Fruit fly (Drosophila melanogaster) whole organism, prepupa: ENCODE measurements around the gene CG33271.
A peak's percentile ranks its signal among the peaks of the same experiment; 100 is the strongest.

Experiments
- CG10669 ChIP-seq: fragments of 200-800 bp; sonication (Bioruptor generic); optimal IDR thresholded peaks from 3 replicates; lab custom pipeline; 2018; ENCODE audit warnings: missing biosample characterization, mild to moderate bottlenecking, missing genetic modification characterization, moderate library complexity
- CG11762 ChIP-seq: fragments of 200-800 bp; sonication (Bioruptor generic); optimal IDR thresholded peaks from 3 replicates; lab custom pipeline; 2016; ENCODE audit warnings: missing biosample characterization, missing genetic modification characterization; ENCODE audit not compliant: insufficient read depth
- CG15336 ChIP-seq: fragments of 200-800 bp; sonication (Bioruptor generic); IDR thresholded peaks from 2 replicates; pipeline ENCODE4 v1.3.6; 2022; ENCODE audit warnings: missing biosample characterization, missing genetic modification characterization
- CG1621 ChIP-seq: fragments of 200-800 bp; sonication (Bioruptor generic); optimal IDR thresholded peaks from 3 replicates; lab custom pipeline; 2018; ENCODE audit warnings: missing biosample characterization, mild to moderate bottlenecking, missing genetic modification characterization
- CG16779 ChIP-seq: fragments of 200-800 bp; sonication (Bioruptor generic); optimal IDR thresholded peaks from 3 replicates; lab custom pipeline; 2017; ENCODE audit warnings: missing biosample characterization, mild to moderate bottlenecking, missing genetic modification characterization
- CG31627 ChIP-seq: fragments of 200-800 bp; sonication (Bioruptor generic); optimal IDR thresholded peaks from 3 replicates; lab custom pipeline; 2016; ENCODE audit warnings: missing biosample characterization, missing genetic modification characterization
- CG32006 ChIP-seq: fragments of 200-800 bp; sonication (Bioruptor generic); optimal IDR thresholded peaks from 3 replicates; lab custom pipeline; 2017; ENCODE audit warnings: missing biosample characterization, mild to moderate bottlenecking, missing genetic modification characterization
- CG4318 ChIP-seq: fragments of 200-800 bp; sonication (Bioruptor generic); optimal IDR thresholded peaks from 3 replicates; lab custom pipeline; 2017; ENCODE audit warnings: missing biosample characterization, mild to moderate bottlenecking, missing genetic modification characterization
- CG6163 ChIP-seq: fragments of 200-800 bp; sonication (Bioruptor generic); IDR thresholded peaks from 3 replicates; pipeline ENCODE4 v1.3.6; 2022; ENCODE audit warnings: missing biosample characterization, missing genetic modification characterization
- CG6276 ChIP-seq: fragments of 200-800 bp; sonication (Bioruptor generic); optimal IDR thresholded peaks from 2 replicates; lab custom pipeline; 2017; ENCODE audit warnings: missing biosample characterization, mild to moderate bottlenecking, missing genetic modification characterization
- CG6792 ChIP-seq: fragments of 200-800 bp; sonication (Bioruptor generic); optimal IDR thresholded peaks from 3 replicates; lab custom pipeline; 2016; ENCODE audit warnings: missing biosample characterization, missing genetic modification characterization
- CG7368 ChIP-seq: fragments of 200-800 bp; sonication (Bioruptor generic); optimal IDR thresholded peaks from 3 replicates; lab custom pipeline; 2016; ENCODE audit warnings: missing biosample characterization, missing genetic modification characterization
- CG8119 ChIP-seq: fragments of 200-800 bp; sonication (Bioruptor generic); IDR thresholded peaks from 3 replicates; pipeline ENCODE4 v1.3.6; 2022; ENCODE audit warnings: missing biosample characterization, missing genetic modification characterization
- CG8319 ChIP-seq: fragments of 200-800 bp; sonication (Bioruptor generic); optimal IDR thresholded peaks from 3 replicates; lab custom pipeline; 2016; ENCODE audit warnings: missing biosample characterization, missing genetic modification characterization
- CG8632 ChIP-seq: fragments of 200-800 bp; sonication (Bioruptor generic); optimal IDR thresholded peaks from 3 replicates; lab custom pipeline; 2016; ENCODE audit warnings: missing biosample characterization, missing genetic modification characterization
- CG9139 ChIP-seq: fragments of 200-800 bp; sonication (Bioruptor generic); optimal IDR thresholded peaks from 3 replicates; lab custom pipeline; 2017; ENCODE audit warnings: missing biosample characterization, mild to moderate bottlenecking, missing genetic modification characterization
- Eip78C ChIP-seq: fragments of 200-800 bp; sonication (Bioruptor generic); peaks from one replicate; lab custom pipeline; 2016; ENCODE audit warnings: missing biosample characterization, missing genetic modification characterization
- Eip93F ChIP-seq: fragments of 200-800 bp; sonication (Bioruptor generic); optimal IDR thresholded peaks from 2 replicates; lab custom pipeline; 2016; ENCODE audit warnings: missing biosample characterization, mild to moderate bottlenecking, missing genetic modification characterization
- Ets21C ChIP-seq: fragments of 200-800 bp; sonication (Bioruptor generic); optimal IDR thresholded peaks from 3 replicates; lab custom pipeline; 2016; ENCODE audit warnings: missing biosample characterization, missing genetic modification characterization
- Ets96B ChIP-seq: fragments of 200-800 bp; optimal IDR thresholded peaks from 2 replicates; lab custom pipeline; 2019; ENCODE audit warnings: missing biosample characterization, mild to moderate bottlenecking, missing genetic modification characterization, moderate library complexity
- Gug ChIP-seq: fragments of 200-800 bp; sonication (Bioruptor generic); IDR thresholded peaks from 2 replicates; pipeline ENCODE4 v1.3.6; 2022; ENCODE audit warnings: missing biosample characterization, missing genetic modification characterization
- Hr39 ChIP-seq: fragments of 200-800 bp; sonication (Bioruptor generic); optimal IDR thresholded peaks from 2 replicates; lab custom pipeline; 2016; ENCODE audit warnings: missing biosample characterization, missing genetic modification characterization
- Hr4 ChIP-seq: fragments of 200-800 bp; sonication (Bioruptor generic); optimal IDR thresholded peaks from 3 replicates; lab custom pipeline; 2016; ENCODE audit warnings: missing biosample characterization, missing genetic modification characterization
- Lpt ChIP-seq: fragments of 200-800 bp; sonication (Bioruptor generic); optimal IDR thresholded peaks from 3 replicates; lab custom pipeline; 2016; ENCODE audit warnings: missing biosample characterization, missing genetic modification characterization
- OdsH ChIP-seq: fragments of 200-800 bp; sonication (Bioruptor generic); optimal IDR thresholded peaks from 3 replicates; lab custom pipeline; 2016; ENCODE audit warnings: missing biosample characterization, missing genetic modification characterization
- Smox ChIP-seq: fragments of 200-800 bp; sonication (Bioruptor generic); optimal IDR thresholded peaks from 3 replicates; lab custom pipeline; 2016; ENCODE audit warnings: missing biosample characterization, missing genetic modification characterization
- Sox102F ChIP-seq: fragments of 200-800 bp; sonication (Bioruptor generic); optimal IDR thresholded peaks from 2 replicates; lab custom pipeline; 2016; ENCODE audit warnings: missing biosample characterization, mild to moderate bottlenecking, missing genetic modification characterization
- Sox14 ChIP-seq: fragments of 200-800 bp; sonication (Bioruptor generic); optimal IDR thresholded peaks from 3 replicates; lab custom pipeline; 2016; ENCODE audit warnings: missing biosample characterization, missing genetic modification characterization
- Sox15 ChIP-seq: fragments of 200-800 bp; sonication (Bioruptor generic); optimal IDR thresholded peaks from 3 replicates; lab custom pipeline; 2016; ENCODE audit warnings: missing biosample characterization, missing genetic modification characterization
- achi ChIP-seq: fragments of 200-800 bp; sonication (Bioruptor generic); optimal IDR thresholded peaks from 3 replicates; lab custom pipeline; 2016; ENCODE audit warnings: missing biosample characterization, missing genetic modification characterization
- acj6 ChIP-seq: fragments of 200-800 bp; sonication (Bioruptor generic); optimal IDR thresholded peaks from 3 replicates; lab custom pipeline; 2016; ENCODE audit warnings: missing biosample characterization, missing genetic modification characterization
- cyc ChIP-seq: fragments of 200-800 bp; sonication (Bioruptor generic); optimal IDR thresholded peaks from 3 replicates; lab custom pipeline; 2016; ENCODE audit warnings: missing biosample characterization, missing genetic modification characterization
- dac ChIP-seq: fragments of 200-800 bp; sonication (Bioruptor generic); optimal IDR thresholded peaks from 2 replicates; lab custom pipeline; 2017; ENCODE audit warnings: missing biosample characterization, mild to moderate bottlenecking, missing genetic modification characterization
- dsx ChIP-seq: fragments of 200-800 bp; optimal IDR thresholded peaks from 3 replicates; lab custom pipeline; 2019; ENCODE audit warnings: missing biosample characterization, mild to moderate bottlenecking, missing genetic modification characterization, moderate library complexity; ENCODE audit not compliant: poor library complexity, severe bottlenecking
- esn ChIP-seq: fragments of 200-800 bp; sonication (Bioruptor generic); optimal IDR thresholded peaks from 2 replicates; lab custom pipeline; 2016; ENCODE audit warnings: missing biosample characterization, mild to moderate bottlenecking, missing genetic modification characterization, moderate library complexity
- fd59A ChIP-seq: fragments of 200-800 bp; sonication (Bioruptor generic); optimal IDR thresholded peaks from 2 replicates; lab custom pipeline; 2017; ENCODE audit warnings: missing biosample characterization, mild to moderate bottlenecking, missing genetic modification characterization, missing genetic modification reagents
- fd85E ChIP-seq: fragments of 200-800 bp; sonication (Bioruptor generic); optimal IDR thresholded peaks from 3 replicates; lab custom pipeline; 2016; ENCODE audit warnings: missing biosample characterization, missing genetic modification characterization
- fkh ChIP-seq: fragments of 200-800 bp; sonication (Bioruptor generic); optimal IDR thresholded peaks from 3 replicates; lab custom pipeline; 2017; ENCODE audit warnings: missing biosample characterization, mild to moderate bottlenecking, missing genetic modification characterization, moderate library complexity
- lz ChIP-seq: fragments of 200-800 bp; sonication (Bioruptor generic); optimal IDR thresholded peaks from 3 replicates; lab custom pipeline; 2016; ENCODE audit warnings: missing biosample characterization, missing genetic modification characterization
- net ChIP-seq: fragments of 200-800 bp; sonication (Bioruptor generic); optimal IDR thresholded peaks from 3 replicates; lab custom pipeline; 2016; ENCODE audit warnings: missing biosample characterization, missing genetic modification characterization
- pdm3 ChIP-seq: fragments of 200-800 bp; sonication (Bioruptor generic); optimal IDR thresholded peaks from 3 replicates; lab custom pipeline; 2016; ENCODE audit warnings: missing biosample characterization, missing genetic modification characterization
- spab ChIP-seq: fragments of 200-800 bp; sonication (Bioruptor generic); optimal IDR thresholded peaks from 2 replicates; lab custom pipeline; 2017; ENCODE audit warnings: missing biosample characterization, mild to moderate bottlenecking, missing genetic modification characterization, missing genetic modification reagents
- ss ChIP-seq, 2 experiments: fragments of 200-800 bp; sonication (Bioruptor generic); optimal IDR thresholded peaks; 2 replicates in 1 of 2; 3 replicates in 1 of 2; lab custom pipeline; 2017 to 2018; ENCODE audit warnings: mild to moderate bottlenecking in 2 of 2, missing biosample characterization in 2 of 2, missing genetic modification characterization in 2 of 2, moderate library complexity in 1 of 2
- svp ChIP-seq: fragments of 200-800 bp; sonication (Bioruptor generic); peaks from one replicate; lab custom pipeline; 2016; ENCODE audit warnings: missing biosample characterization, missing genetic modification characterization
- topi ChIP-seq: fragments of 200-800 bp; sonication (Bioruptor generic); optimal IDR thresholded peaks from 3 replicates; lab custom pipeline; 2016; ENCODE audit warnings: missing biosample characterization, missing genetic modification characterization
- vri ChIP-seq: fragments of 200-800 bp; sonication (Bioruptor generic); optimal IDR thresholded peaks from 3 replicates; lab custom pipeline; 2016; ENCODE audit warnings: missing biosample characterization, mild to moderate bottlenecking, missing genetic modification characterization

CG33271 gene

DNA sequence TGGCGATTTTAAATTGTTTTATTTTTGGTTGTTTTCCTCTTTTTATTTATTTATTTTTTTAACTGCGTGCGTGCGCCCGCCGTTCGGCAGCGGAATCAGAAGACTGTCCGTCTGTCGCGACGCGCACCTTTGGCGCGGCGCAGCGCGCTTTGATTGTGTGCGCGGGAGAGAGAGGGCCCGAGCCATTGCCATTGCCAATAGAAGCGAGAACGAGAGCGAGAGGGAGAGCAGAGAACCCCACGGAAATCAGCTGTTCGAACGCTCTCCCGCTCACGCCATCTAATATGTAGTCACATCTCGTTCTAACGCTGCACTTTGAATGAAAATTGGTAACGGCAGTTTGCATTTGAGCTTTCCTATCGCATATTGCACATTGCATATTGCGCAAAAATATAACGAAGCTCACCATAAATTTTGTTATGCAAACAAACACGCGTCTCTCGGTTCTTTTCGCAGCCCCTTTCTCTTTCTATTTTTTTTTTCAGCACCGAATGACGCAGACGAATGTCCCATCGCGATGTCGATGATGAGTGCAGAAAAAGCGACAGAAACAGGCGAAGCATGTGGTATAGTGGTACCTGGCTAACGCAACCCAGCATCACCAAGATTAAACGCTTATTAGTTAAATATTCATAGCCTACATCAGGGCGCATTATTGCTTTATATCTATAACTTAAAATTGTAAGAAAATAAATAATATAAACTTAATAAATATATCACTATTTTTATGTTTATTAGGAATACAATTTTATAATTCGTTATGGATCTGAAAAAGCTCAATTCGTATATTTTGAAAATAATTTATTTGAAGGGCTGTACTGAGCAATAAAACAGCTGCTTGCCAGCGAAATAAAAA, 42.7 kb downstream of the CG33271 start (continued):
- TF ChIP-seq CG16779 (tag; lab: Kevin White, UChicago) (no peak), fkh (GFP tag; lab: Kevin White, UChicago) (peak; percentile 18), dsx (no peak), cyc (GFP tag; lab: Kevin White, UChicago) (no peak), svp (GFP tag; lab: Kevin White, UChicago) (peak; percentile 20), CG6792 (GFP tag; lab: Kevin White, UChicago) (no peak)

DNA sequence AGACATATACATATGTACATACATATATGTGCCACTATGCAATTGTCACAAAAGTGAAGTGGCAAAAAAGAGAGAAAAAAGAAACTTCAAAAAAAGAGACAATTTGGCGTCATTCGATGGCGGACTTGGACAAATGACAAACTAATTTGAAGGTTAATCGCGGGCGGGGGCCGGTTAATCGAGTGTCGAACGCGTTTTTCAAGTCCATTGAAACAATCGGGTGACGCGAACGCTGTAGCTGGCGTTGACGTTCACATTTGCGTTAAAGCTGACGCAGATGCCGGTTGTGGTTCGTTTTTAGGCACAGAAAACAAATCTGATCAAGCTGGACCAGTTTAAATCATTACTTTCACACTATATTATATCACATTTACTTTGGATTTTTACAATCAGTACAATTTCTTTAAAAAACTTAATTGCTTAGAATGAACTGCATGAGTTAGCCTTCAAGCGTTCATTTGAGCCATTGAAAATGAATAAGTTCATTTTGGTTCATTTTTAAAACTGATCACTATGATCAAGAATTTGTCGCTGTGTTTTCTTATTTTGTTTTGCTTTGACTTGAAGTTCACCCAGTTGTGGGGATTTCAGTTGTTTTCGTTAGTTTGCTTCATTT, 43.5 kb downstream of the CG33271 start:
- TF ChIP-seq CG1621 (no peak), Eip78C (peak; percentile 79), vri (GFP tag; lab: Kevin White, UChicago) (no peak), net (peak; percentile 19), CG4318 (GFP tag; lab: Kevin White, UChicago) (peak; percentile 10), spab (no peak), Sox15 (no peak), fd59A (no peak), CG15336 (GFP tag; lab: Robert Waterston, UW) (peak; percentile 35; the same call in 1 of the 2 replicates), Sox14 (GFP tag; lab: Kevin White, UChicago) (peak; percentile 47), OdsH (GFP tag; lab: Kevin White, UChicago) (peak; percentile 42), dsx (no peak), Hr39 (GFP tag; lab: Kevin White, UChicago) (peak; percentile 71), Hr4 (GFP tag; lab: Kevin White, UChicago) (peak; percentile 56), Ets96B (no peak), esn (peak; percentile 73), CG8632 (GFP tag; lab: Kevin White, UChicago) (peak; percentile 54), CG11762 (GFP tag; lab: Kevin White, UChicago) (peak; percentile 26), acj6 (GFP tag; lab: Kevin White, UChicago) (peak; percentile 46), cyc (GFP tag; lab: Kevin White, UChicago) (peak; percentile 25), topi (GFP tag; lab: Kevin White, UChicago) (peak; percentile 65), CG31627 (GFP tag; lab: Kevin White, UChicago) (peak; percentile 68), Sox102F (GFP tag; lab: Kevin White, UChicago) (peak; percentile 55), pdm3 (GFP tag; lab: Kevin White, UChicago) (peak; percentile 69), CG6276 (GFP tag; lab: Kevin White, UChicago) (no peak), ss (GFP tag; optimal IDR thresholded peaks at IDR 0.05; lab: Kevin White, UChicago) (no peak), CG8319 (peak; percentile 4), CG8119 (GFP tag; lab: Robert Waterston, UW) (peak; percentile 37; the same call in 2 of the 3 replicates), CG6163 (GFP tag; lab: Robert Waterston, UW) (no peak), CG16779 (tag; lab: Kevin White, UChicago) (no peak), dac (GFP tag; lab: Kevin White, UChicago) (peak; percentile 19), CG7368 (GFP tag; lab: Kevin White, UChicago) (no peak), CG10669 (GFP tag; lab: Kevin White, UChicago) (no peak), achi (GFP tag; lab: Kevin White, UChicago) (peak; percentile 43), fkh (GFP tag; lab: Kevin White, UChicago) (no peak), Smox (peak; percentile 61), Ets21C (GFP tag; lab: Kevin White, UChicago) (peak; percentile 47), lz (GFP tag; lab: Kevin White, UChicago) (peak; percentile 60), Lpt (GFP tag; lab: Kevin White, UChicago) (no peak), Gug (GFP tag; lab: Robert Waterston, UW) (no peak), CG32006 (peak; percentile 59), Eip93F (GFP tag; lab: Kevin White, UChicago) (no peak), fd85E (GFP tag; lab: Kevin White, UChicago) (no peak), CG6792 (GFP tag; lab: Kevin White, UChicago) (peak; percentile 33), CG9139 (no peak)
